Worm (Caenorhabditis elegans) whole organism, mixed stage, embryonic: Measurements from ENCODE around the gene zer-1.

ENCODE experiments used
- elt-3 ChIP-seq: fragments of 150-350 bp; optimal IDR thresholded peaks from 2 replicates; lab custom pipeline; 2014; ENCODE audit warnings: missing biosample characterization, missing genetic modification characterization
- lin-32 ChIP-seq: fragments of 200-800 bp; sonication (Bioruptor generic); optimal IDR thresholded peaks from 2 replicates; lab custom pipeline; 2018; ENCODE audit warnings: mild to moderate bottlenecking, missing genetic modification characterization, missing compliant biosample characterization
- mls-2 ChIP-seq: sonication (generic microtip); optimal IDR thresholded peaks from 2 replicates; lab custom pipeline; 2016; ENCODE audit warnings: mild to moderate bottlenecking, missing genetic modification characterization, moderate library complexity, missing compliant biosample characterization
- nhr-237 ChIP-seq: fragments of 150-350 bp; optimal IDR thresholded peaks from 2 replicates; lab custom pipeline; 2014; ENCODE audit warnings: missing biosample characterization, missing genetic modification characterization
- nhr-76 ChIP-seq: sonication (generic microtip); optimal IDR thresholded peaks from 2 replicates; lab custom pipeline; 2017; ENCODE audit warnings: missing biosample characterization, missing genetic modification characterization
- pha-4 ChIP-seq: fragments of 150-350 bp; optimal IDR thresholded peaks from 2 replicates; lab custom pipeline; 2018; ENCODE audit warnings: missing biosample characterization, missing genetic modification reagents, missing genetic modification characterization
- snpc-4 ChIP-seq: fragments of 150-350 bp; optimal IDR thresholded peaks from 2 replicates; lab custom pipeline; 2014; ENCODE audit warnings: missing biosample characterization, missing genetic modification characterization
- unc-120 ChIP-seq: sonication (generic microtip); optimal IDR thresholded peaks from 2 replicates; lab custom pipeline; 2017; ENCODE audit warnings: missing genetic modification characterization, missing compliant biosample characterization; ENCODE audit not compliant: poor library complexity, severe bottlenecking
- unc-39 ChIP-seq: fragments of 150-350 bp; optimal IDR thresholded peaks from 2 replicates; lab custom pipeline; 2014; ENCODE audit warnings: missing biosample characterization, missing genetic modification characterization
- ztf-11 ChIP-seq: fragments of 150-350 bp; optimal IDR thresholded peaks from 2 replicates; lab custom pipeline; 2014; ENCODE audit warnings: missing biosample characterization, missing genetic modification characterization

ce11 chrIII:879634-880033 is 7.0 kb downstream of the zer-1 start, which contains the start of the genes T24C4.5 and ucr-2.3:
- no peak for TF ChIP-seq nhr-76 (tag; lab: Kevin White, UChicago)
- no peak for TF ChIP-seq snpc-4
- no peak for TF ChIP-seq pha-4 (tag; lab: Kevin White, UChicago)
- TF ChIP-seq ztf-11, result no peak
- no peak for TF ChIP-seq mls-2 (tag; lab: Kevin White, UChicago)
- TF ChIP-seq elt-3 (tag; lab: Kevin White, UChicago), result no peak
- TF ChIP-seq nhr-237 (tag; lab: Kevin White, UChicago), result no peak
- TF ChIP-seq unc-39 (tag; lab: Kevin White, UChicago), result no peak
- TF ChIP-seq lin-32 (GFP tag; lab: Kevin White, UChicago), result no peak
- no peak for TF ChIP-seq unc-120 (tag; lab: Kevin White, UChicago)
